Worm (Caenorhabditis elegans) whole organism, L2 larva: ENCODE measurements around the gene M03C11.6.
A peak's percentile ranks its signal among the peaks of the same experiment; 100 is the strongest.
"Not testable (repeated sequence)": the region's sequence is repeated elsewhere in the genome, so short reads cannot be mapped to it uniquely, and the experiment has no call there.

Experiments used
- C34F6.9 ChIP-seq: fragments of 150-350 bp; optimal IDR thresholded peaks from 2 replicates; lab custom pipeline; 2014; ENCODE audit warnings: missing biosample characterization, missing genetic modification characterization
- F13H6.1 ChIP-seq: sonication (generic microtip); optimal IDR thresholded peaks from 2 replicates; lab custom pipeline; 2016; ENCODE audit warnings: missing genetic modification characterization, missing compliant biosample characterization
- ZK546.5 ChIP-seq: sonication (generic microtip); optimal IDR thresholded peaks from 2 replicates; lab custom pipeline; 2017; ENCODE audit warnings: missing biosample characterization, missing genetic modification characterization
- alr-1 ChIP-seq: fragments of 150-350 bp; optimal IDR thresholded peaks from 2 replicates; lab custom pipeline; 2014; ENCODE audit warnings: missing biosample characterization, missing genetic modification characterization
- ama-1 ChIP-seq: fragments of 150-350 bp; optimal IDR thresholded peaks from 2 replicates; lab custom pipeline; 2018; ENCODE audit warnings: inconsistent platforms
- blmp-1 ChIP-seq: sonication (generic microtip); optimal IDR thresholded peaks from 2 replicates; lab custom pipeline; 2017; ENCODE audit warnings: missing genetic modification characterization, mild to moderate bottlenecking, missing compliant biosample characterization, antibody characterized with exemption, moderate library complexity; ENCODE audit not compliant: insufficient read depth
- ceh-16 ChIP-seq: fragments of 150-350 bp; optimal IDR thresholded peaks from 2 replicates; lab custom pipeline; 2014; ENCODE audit warnings: missing biosample characterization, missing genetic modification characterization
- crh-2 ChIP-seq: sonication (generic microtip); optimal IDR thresholded peaks from 2 replicates; lab custom pipeline; 2017; ENCODE audit warnings: missing biosample characterization, missing genetic modification characterization
- dmd-4 ChIP-seq: sonication (generic microtip); optimal IDR thresholded peaks from 2 replicates; lab custom pipeline; 2017; ENCODE audit warnings: missing biosample characterization, missing genetic modification characterization
- egl-27 ChIP-seq: sonication (generic microtip); optimal IDR thresholded peaks from 3 replicates; lab custom pipeline; 2017; ENCODE audit warnings: missing biosample characterization, missing genetic modification reagents, missing genetic modification characterization
- elt-3 ChIP-seq: sonication (generic microtip); optimal IDR thresholded peaks from 2 replicates; lab custom pipeline; 2017; ENCODE audit warnings: missing biosample characterization, missing genetic modification characterization
- fos-1 ChIP-seq: fragments of 150-350 bp; optimal IDR thresholded peaks from 2 replicates; lab custom pipeline; 2014; ENCODE audit warnings: missing biosample characterization, missing genetic modification characterization
- gmeb-1 ChIP-seq: fragments of 150-350 bp; optimal IDR thresholded peaks from 2 replicates; lab custom pipeline; 2014; ENCODE audit warnings: missing biosample characterization, missing genetic modification characterization
- lin-11 ChIP-seq: fragments of 150-350 bp; sonication (generic microtip); optimal IDR thresholded peaks from 2 replicates; lab custom pipeline; 2014; ENCODE audit warnings: missing biosample characterization, missing genetic modification characterization, inconsistent platforms, mixed read lengths
- lin-13 ChIP-seq: fragments of 150-350 bp; optimal IDR thresholded peaks from 2 replicates; lab custom pipeline; 2014; ENCODE audit warnings: missing biosample characterization, missing genetic modification reagents, missing genetic modification characterization
- lin-39 ChIP-seq: fragments of 150-350 bp; optimal IDR thresholded peaks from 2 replicates; lab custom pipeline; 2014; ENCODE audit warnings: missing biosample characterization, missing genetic modification reagents, missing genetic modification characterization
- lsy-2 ChIP-seq, 2 experiments: fragments of 150-350 bp in 1 of 2; sonication (generic microtip) in 1 of 2; optimal IDR thresholded peaks; 2 replicates each; lab custom pipeline; 2014 to 2017; ENCODE audit warnings: missing biosample characterization in 2 of 2, missing genetic modification characterization in 2 of 2
- mab-5 ChIP-seq: fragments of 150-350 bp; optimal IDR thresholded peaks from 2 replicates; lab custom pipeline; 2014; ENCODE audit warnings: missing biosample characterization, missing genetic modification characterization
- mbf-1 ChIP-seq: sonication (generic microtip); optimal IDR thresholded peaks from 2 replicates; lab custom pipeline; 2017; ENCODE audit warnings: missing biosample characterization, missing genetic modification characterization
- mdl-1 ChIP-seq, 2 experiments: fragments of 150-350 bp in 1 of 2; sonication (generic microtip) in 1 of 2; optimal IDR thresholded peaks; 2 replicates each; lab custom pipeline; 2017; ENCODE audit warnings: missing biosample characterization in 2 of 2, missing genetic modification characterization in 2 of 2
- nhr-11 ChIP-seq: fragments of 150-350 bp; optimal IDR thresholded peaks from 2 replicates; lab custom pipeline; 2014; ENCODE audit warnings: missing biosample characterization, missing genetic modification characterization
- nhr-129 ChIP-seq: fragments of 150-350 bp; optimal IDR thresholded peaks from 2 replicates; lab custom pipeline; 2014; ENCODE audit warnings: missing biosample characterization, missing genetic modification characterization
- nhr-21 ChIP-seq: fragments of 150-350 bp; optimal IDR thresholded peaks from 2 replicates; lab custom pipeline; 2014; ENCODE audit warnings: missing biosample characterization, missing genetic modification characterization
- nhr-237 ChIP-seq: fragments of 150-350 bp; optimal IDR thresholded peaks from 2 replicates; lab custom pipeline; 2014; ENCODE audit warnings: missing biosample characterization, missing genetic modification characterization
- nhr-25 ChIP-seq: fragments of 150-350 bp; sonication (generic microtip); optimal IDR thresholded peaks from 3 replicates; lab custom pipeline; 2014; ENCODE audit warnings: missing biosample characterization, missing genetic modification characterization
- nhr-6 ChIP-seq: fragments of 150-350 bp; optimal IDR thresholded peaks from 2 replicates; lab custom pipeline; 2014; ENCODE audit warnings: missing biosample characterization, missing genetic modification characterization
- sma-3 ChIP-seq: sonication (generic microtip); optimal IDR thresholded peaks from 2 replicates; lab custom pipeline; 2016; ENCODE audit warnings: missing genetic modification reagents, missing genetic modification characterization, missing compliant biosample characterization
- unc-39 ChIP-seq: fragments of 150-350 bp; optimal IDR thresholded peaks from 2 replicates; lab custom pipeline; 2014; ENCODE audit warnings: missing biosample characterization, missing genetic modification characterization
- unc-55 ChIP-seq: fragments of 150-350 bp; sonication (generic microtip); optimal IDR thresholded peaks from 3 replicates; lab custom pipeline; 2014; ENCODE audit warnings: missing biosample characterization, missing genetic modification reagents, missing genetic modification characterization
- zag-1 ChIP-seq: fragments of 150-350 bp; optimal IDR thresholded peaks from 2 replicates; lab custom pipeline; 2014; ENCODE audit warnings: missing biosample characterization, missing genetic modification characterization
- ztf-1 ChIP-seq: fragments of 200-800 bp; sonication (Bioruptor generic); conservative IDR thresholded peaks from 2 replicates; pipeline ENCODE4 v1.3.6; 2022; ENCODE audit warnings: missing genetic modification characterization, missing compliant biosample characterization
- ztf-11 ChIP-seq: sonication (generic microtip); optimal IDR thresholded peaks from 2 replicates; lab custom pipeline; 2017; ENCODE audit warnings: missing biosample characterization, missing genetic modification characterization

M03C11.6 gene

DNA sequence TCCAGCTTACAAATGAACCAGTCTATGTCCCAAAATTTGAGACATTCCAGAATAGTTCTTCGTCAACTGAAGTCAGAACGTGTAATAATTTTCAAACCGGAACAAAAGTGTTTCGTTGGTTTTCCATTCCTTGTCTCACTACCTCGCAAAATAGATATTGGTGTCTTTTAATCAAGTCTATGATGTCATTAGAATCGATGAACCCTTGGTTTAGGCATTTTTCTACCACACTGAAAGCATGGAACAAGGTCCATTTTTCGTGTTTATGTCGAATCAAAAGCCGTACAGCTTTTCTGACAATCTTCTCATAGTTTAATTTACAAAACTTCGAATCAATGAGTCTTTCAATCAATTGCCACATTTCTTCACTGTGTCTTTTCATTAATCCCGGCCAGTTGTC, 22.9 kb upstream of the M03C11.6 start, which contains the start of gene H04D03.7:
Gene H04D03.7, minus strand, starts transcription at position 101 of the 400 bp plus-strand sequence.
- TF ChIP-seq blmp-1 (tag; lab: Kevin White, UChicago) (no peak), nhr-237 (tag; lab: Kevin White, UChicago) (no peak), dmd-4 (tag; lab: Kevin White, UChicago) (no peak), unc-39 (tag; lab: Kevin White, UChicago) (no peak), F13H6.1 (tag; lab: Kevin White, UChicago) (no peak), ama-1 (lab: Kevin White, UChicago) (no peak), mbf-1 (tag; lab: Kevin White, UChicago) (no peak), nhr-21 (tag; lab: Kevin White, UChicago) (no peak), fos-1 (tag; lab: Kevin White, UChicago) (no peak), nhr-129 (no peak), zag-1 (no peak), egl-27 (tag; lab: Kevin White, UChicago) (no peak)

ce11 chrIII:10442355-10443140, 18.7 kb upstream of the M03C11.6 start, which contains the start of the genes H04D03.2 and ecps-2:
H04D03.2 (minus strand) TSS chrIII:10442405.
ecps-2 (plus strand) TSS chrIII:10443090.
- TF ChIP-seq nhr-129 (no peak), mdl-1 (tag; optimal IDR thresholded peaks at IDR 0.05; lab: Kevin White, UChicago) (no peak), nhr-237 (tag; lab: Kevin White, UChicago) (no peak), nhr-6 (tag; lab: Kevin White, UChicago) (no peak), ZK546.5 (no peak), ceh-16 (tag; lab: Kevin White, UChicago) (no peak), F13H6.1 (tag; lab: Kevin White, UChicago) (no peak), elt-3 (tag; lab: Kevin White, UChicago) (no peak)

DNA sequence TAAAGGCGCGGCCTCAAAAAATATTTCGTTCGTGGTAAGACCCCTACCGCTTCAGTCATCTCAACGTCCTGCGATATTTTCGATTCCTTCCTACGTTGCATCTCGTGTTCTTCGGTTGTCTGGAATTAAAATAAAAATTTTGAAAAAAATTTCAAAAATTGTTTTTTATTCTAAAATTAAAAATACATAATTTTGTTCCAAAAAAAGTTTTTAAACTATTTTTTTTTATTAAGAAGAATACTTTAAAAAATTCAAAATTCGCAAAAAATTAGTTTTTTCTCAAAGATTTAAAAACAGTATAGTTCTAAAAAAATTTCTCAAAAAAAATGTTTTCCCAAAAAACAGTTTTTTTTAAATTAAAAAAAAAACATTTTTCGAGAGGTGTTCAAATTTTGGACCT, 15.0 kb upstream of the M03C11.6 start, which contains the start of gene H04D03.6:
Gene H04D03.6, minus strand, starts transcription at position 101 of the 400 bp plus-strand sequence.
- not testable (repeated sequence) for TF ChIP-seq dmd-4 (tag; lab: Kevin White, UChicago); ztf-1; mbf-1 (tag; lab: Kevin White, UChicago)
- TF ChIP-seq, all 48 proteins: peak for 0; not testable (repeated sequence) for 48

DNA sequence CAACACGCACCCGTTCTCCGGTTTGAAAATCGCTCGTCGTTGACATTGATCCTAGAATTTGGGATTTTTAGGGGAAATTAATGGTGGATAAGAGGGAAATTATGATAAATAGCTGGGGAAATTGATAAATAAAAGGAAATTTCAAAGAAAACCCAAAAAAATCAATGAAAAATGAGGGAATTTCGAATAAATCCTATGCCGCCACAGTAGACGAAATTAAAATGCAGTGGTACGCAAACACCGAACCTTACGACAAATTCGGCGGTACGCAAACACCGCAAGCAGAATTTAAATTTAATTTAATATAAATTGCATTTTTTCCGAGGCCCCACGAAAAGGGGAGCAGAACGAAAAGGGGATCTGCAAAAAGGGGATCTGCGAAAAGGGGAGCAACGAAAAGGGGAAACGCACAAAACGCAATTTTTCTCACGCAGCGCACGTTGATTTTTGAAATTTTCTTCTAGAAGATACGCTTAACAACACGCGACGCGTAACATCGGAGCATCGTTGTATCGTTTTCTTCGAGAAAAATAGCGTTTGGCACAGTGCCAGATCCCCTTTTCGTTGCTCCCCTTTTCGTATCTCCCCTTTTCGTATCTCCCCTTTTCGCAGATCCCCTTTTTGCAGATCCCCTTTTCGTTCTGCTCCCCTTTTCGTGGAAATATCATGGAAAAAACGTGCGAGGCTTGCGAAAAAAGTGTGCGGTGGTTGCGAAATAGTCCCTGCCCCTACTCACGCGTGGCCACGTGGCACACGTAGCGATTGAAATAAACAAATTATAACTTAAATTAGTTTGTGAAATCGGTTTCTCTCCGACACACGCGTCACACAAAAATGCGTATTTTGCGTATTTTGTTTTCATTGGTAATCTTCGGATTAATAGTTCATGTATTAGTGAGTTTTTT, 12.4 kb upstream of the M03C11.6 start, which contains the start of the genes smrd-1 and enu-3.1:
Gene smrd-1, minus strand, starts transcription at position 51 of the 905 bp plus-strand sequence.
Gene enu-3.1, plus strand, starts transcription at position 339 of the 905 bp plus-strand sequence.
- TF ChIP-seq unc-55 (GFP tag; lab: Kevin White, UChicago) (peak; percentile 63), lin-13 (peak; percentile 76), mab-5 (peak; percentile 39), C34F6.9 (tag; lab: Kevin White, UChicago) (peak; percentile 78), gmeb-1 (tag; lab: Kevin White, UChicago) (peak; percentile 60), sma-3 (GFP tag; lab: Kevin White, UChicago) (peak; percentile 31), F13H6.1 (tag; lab: Kevin White, UChicago) (peak; percentile 50), crh-2 (tag; lab: Kevin White, UChicago) (peak; percentile 44), lsy-2 (tag; optimal IDR thresholded peaks at IDR 0.05; lab: Kevin White, UChicago) (peak; percentile 69 to 75)

ce11 chrIII:10432104-10432503, 8.3 kb upstream of the M03C11.6 start:
- TF ChIP-seq F13H6.1 (tag; lab: Kevin White, UChicago): peak; percentile 21
- peak; percentile 28 for TF ChIP-seq C34F6.9 (tag; lab: Kevin White, UChicago)
- TF ChIP-seq zag-1: no peak
- TF ChIP-seq alr-1 (tag; lab: Kevin White, UChicago): no peak
- peak; percentile 70 for TF ChIP-seq crh-2 (tag; lab: Kevin White, UChicago)
- TF ChIP-seq egl-27 (tag; lab: Kevin White, UChicago): no peak
- TF ChIP-seq nhr-25 (tag; lab: Kevin White, UChicago): no peak
- TF ChIP-seq lin-11 (tag; lab: Kevin White, UChicago): peak; percentile 62
- no peak for TF ChIP-seq nhr-11 (tag; lab: Kevin White, UChicago)
- TF ChIP-seq nhr-237 (tag; lab: Kevin White, UChicago): no peak
- peak; percentile 52 for TF ChIP-seq nhr-129
- no peak for TF ChIP-seq ztf-11 (tag; lab: Kevin White, UChicago)
- TF ChIP-seq unc-39 (tag; lab: Kevin White, UChicago): no peak
- peak in 1 of 2 experiments; percentile 38 for TF ChIP-seq lsy-2 (tag; optimal IDR thresholded peaks at IDR 0.05; lab: Kevin White, UChicago)
- TF ChIP-seq lin-39: no peak
